Fruit fly (Drosophila melanogaster): Measurements from ENCODE around the gene CG11594.

dm6 chr3L:3983466-3983946 lies 42.3 kb downstream of the CG11594 start, which contains the start of gene scrt:
- TF ChIP-seq bab1 (GFP tag; optimal IDR thresholded peaks at IDR 0.05) (no peak), cnc (optimal IDR thresholded peaks at IDR 0.05) (no peak), CG33017 (tag; optimal IDR thresholded peaks at IDR 0.05) (no peak), CG7101 (tag; optimal IDR thresholded peaks at IDR 0.05) (no peak), Clk (GFP tag; optimal IDR thresholded peaks at IDR 0.05) (no peak), ovo (GFP tag; optimal IDR thresholded peaks at IDR 0.05) (no peak), kay (GFP tag; ENCODE audit: borderline replicate concordance) (no peak), CG5204 (GFP tag; optimal IDR thresholded peaks at IDR 0.05) (no peak)

All from whole organism, adult.